Fruit fly (Drosophila melanogaster) whole organism, embryonic: ENCODE data around the gene beat-IIIc.

Experiments used
- Ada2b ChIP-seq: fragments of 200-800 bp; sonication (Bioruptor generic); IDR thresholded peaks from 2 replicates; pipeline ENCODE4 v1.3.6; 2022; ENCODE audit warnings: missing biosample characterization, missing genetic modification characterization
- B-H1 ChIP-seq: fragments of 200-800 bp; sonication (Bioruptor generic); IDR thresholded peaks from 3 replicates; pipeline ENCODE4 v1.3.6; 2022; ENCODE audit warnings: missing biosample characterization, missing genetic modification characterization
- CG1603 ChIP-seq: fragments of 200-800 bp; sonication (Bioruptor generic); optimal IDR thresholded peaks from 2 replicates; lab custom pipeline; 2019; ENCODE audit warnings: missing biosample characterization, mild to moderate bottlenecking, missing genetic modification characterization, moderate library complexity
- Hsf ChIP-seq: fragments of 200-800 bp; sonication (Bioruptor generic); optimal IDR thresholded peaks from 3 replicates; lab custom pipeline; 2016; ENCODE audit warnings: missing biosample characterization, missing genetic modification characterization
- NFAT ChIP-seq: fragments of 200-800 bp; sonication (Bioruptor generic); IDR thresholded peaks from 2 replicates; pipeline ENCODE4 v1.3.6; 2022; ENCODE audit warnings: missing biosample characterization, missing genetic modification characterization
- crp ChIP-seq, 2 experiments: fragments of 200-800 bp; sonication (Bioruptor generic); optimal IDR thresholded peaks; 2 replicates in 1 of 2; 3 replicates in 1 of 2; lab custom pipeline; 2017; ENCODE audit warnings: missing biosample characterization in 2 of 2, missing genetic modification characterization in 2 of 2, mild to moderate bottlenecking in 1 of 2, moderate library complexity in 1 of 2
- ems ChIP-seq: fragments of 200-800 bp; sonication (Bioruptor generic); optimal IDR thresholded peaks from 3 replicates; lab custom pipeline; 2016; ENCODE audit warnings: missing biosample characterization, missing genetic modification characterization
- psq ChIP-seq: fragments of 200-800 bp; sonication (Bioruptor generic); optimal IDR thresholded peaks from 2 replicates; lab custom pipeline; 2017; ENCODE audit warnings: missing biosample characterization, missing genetic modification characterization
- sr ChIP-seq: fragments of 200-800 bp; sonication (Bioruptor generic); IDR thresholded peaks from 3 replicates; pipeline ENCODE4 v1.3.6; 2022; ENCODE audit warnings: missing biosample characterization, missing genetic modification characterization
- vfl ChIP-seq: fragments of 200-800 bp; sonication (Bioruptor generic); optimal IDR thresholded peaks from 2 replicates; lab custom pipeline; 2016; ENCODE audit warnings: missing biosample characterization, missing genetic modification characterization

DNA sequence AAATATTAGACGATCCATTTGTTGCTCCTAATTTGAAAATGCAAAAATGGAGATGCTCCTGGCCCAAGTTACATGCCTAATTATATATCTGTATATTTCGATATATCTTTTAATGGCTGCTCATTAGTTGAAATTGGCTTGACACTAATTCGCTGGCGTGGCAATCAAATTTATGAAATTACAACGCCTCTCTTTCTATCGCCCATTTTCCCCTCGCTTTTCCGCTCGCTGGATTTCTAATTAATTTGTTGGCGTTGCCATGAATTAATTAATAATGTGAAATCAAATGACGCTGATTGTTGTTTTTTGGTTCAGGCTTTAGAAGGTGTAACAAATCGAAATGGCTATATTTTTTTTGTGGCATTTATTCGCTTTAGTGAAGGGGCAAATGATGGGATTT, 32.4 kb downstream of the beat-IIIc start:
- TF ChIP-seq CG1603 (tag; lab: Kevin White, UChicago) (no peak), B-H1 (GFP tag; lab: Robert Waterston, UW) (no peak), psq (GFP tag; lab: Kevin White, UChicago) (no peak), Ada2b (GFP tag; lab: Robert Waterston, UW) (no peak), vfl (no peak), ems (GFP tag; lab: Kevin White, UChicago) (no peak), NFAT (GFP tag; lab: Robert Waterston, UW) (no peak), sr (GFP tag; lab: Robert Waterston, UW) (no peak), Hsf (no peak), crp (GFP tag; optimal IDR thresholded peaks at IDR 0.05; lab: Kevin White, UChicago) (no peak)
